Fruit fly (Drosophila melanogaster): ENCODE data around the gene Rok.
A peak's percentile ranks its signal among the peaks of the same experiment; 100 is the strongest.

The Rok gene

DNA sequence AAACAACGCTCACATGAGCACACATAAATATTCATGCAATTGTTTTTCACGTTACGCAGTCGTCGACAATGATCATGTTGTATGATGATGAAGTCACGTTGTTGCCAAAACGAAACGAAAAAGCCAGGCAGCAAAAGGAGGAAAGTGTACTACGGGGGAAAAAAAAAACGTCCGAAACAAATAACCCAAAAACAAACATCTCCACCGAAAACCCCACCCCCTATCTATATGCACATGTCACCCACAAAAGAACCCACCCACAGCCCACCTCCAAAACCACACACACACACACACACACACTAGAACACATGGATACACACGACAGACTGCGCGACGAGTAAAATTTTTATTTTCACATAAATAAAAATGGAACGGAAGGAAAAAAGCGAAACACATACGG is 62.1 kb downstream of the Rok start:
- TF ChIP-seq usp (GFP tag; optimal IDR thresholded peaks at IDR 0.05) (no peak), Dfd (GFP tag; optimal IDR thresholded peaks at IDR 0.05) (peak; percentile 93)

- no peak for TF ChIP-seq h (GFP tag; optimal IDR thresholded peaks at IDR 0.05)
- TF ChIP-seq foxo (GFP tag; optimal IDR thresholded peaks at IDR 0.05): no peak
- no peak for TF ChIP-seq Sp1 (GFP tag; optimal IDR thresholded peaks at IDR 0.05)
- TF ChIP-seq jim (GFP tag; optimal IDR thresholded peaks at IDR 0.05): no peak
- TF ChIP-seq ey (GFP tag; optimal IDR thresholded peaks at IDR 0.05): no peak
- TF ChIP-seq psq (GFP tag; optimal IDR thresholded peaks at IDR 0.05): no peak
- TF ChIP-seq dl (GFP tag; optimal IDR thresholded peaks at IDR 0.05; ENCODE audit: insufficient read depth in 1 of 2, partially characterized antibody in 2 of 2): no peak
- no peak for TF ChIP-seq dmrt93B (GFP tag; optimal IDR thresholded peaks at IDR 0.05)
- TF ChIP-seq CG9705 (GFP tag; optimal IDR thresholded peaks at IDR 0.05): no peak
- TF ChIP-seq Vsx2 (GFP tag; optimal IDR thresholded peaks at IDR 0.05; ENCODE audit: partially characterized antibody): no peak
- no peak for TF ChIP-seq Rel (GFP tag; optimal IDR thresholded peaks at IDR 0.05)
- TF ChIP-seq Rel (tag; optimal IDR thresholded peaks at IDR 0.05): no peak
- no peak for TF ChIP-seq Hr83 (GFP tag; optimal IDR thresholded peaks at IDR 0.05; ENCODE audit: poor library complexity, severe bottlenecking)
- no peak for TF ChIP-seq CrebA (GFP tag; optimal IDR thresholded peaks at IDR 0.05; ENCODE audit: borderline replicate concordance)
- TF ChIP-seq dsf (GFP tag; optimal IDR thresholded peaks at IDR 0.05; ENCODE audit: borderline replicate concordance): no peak
- no peak for TF ChIP-seq Hr78 (GFP tag; optimal IDR thresholded peaks at IDR 0.05)
- TF ChIP-seq woc (GFP tag; optimal IDR thresholded peaks at IDR 0.05): no peak
- no peak for TF ChIP-seq lola (GFP tag; optimal IDR thresholded peaks at IDR 0.05)
- TF ChIP-seq fru (GFP tag; optimal IDR thresholded peaks at IDR 0.05): no peak
- TF ChIP-seq HLH106 (tag; optimal IDR thresholded peaks at IDR 0.05): no peak
These were observed 63.1 kb downstream of the Rok start for dm6 chrX:16574114-16574513.

All from whole organism, wandering third instar larva.